Worm (Caenorhabditis elegans) whole organism, midembryonic: ENCODE data around the gene F59E12.9.

Source experiments
- cog-1 ChIP-seq: sonication (generic microtip); optimal IDR thresholded peaks from 2 replicates; lab custom pipeline; 2016; ENCODE audit warnings: missing genetic modification characterization, missing compliant biosample characterization
- ztf-29 ChIP-seq: fragments of 200-800 bp; sonication (Bioruptor generic); IDR thresholded peaks from 2 replicates; pipeline ENCODE4 v1.3.6; 2022; ENCODE audit warnings: missing genetic modification reagents, missing genetic modification characterization, missing compliant biosample characterization

- no peak for TF ChIP-seq cog-1 (tag; lab: Kevin White, UChicago)
- TF ChIP-seq ztf-29 (GFP tag; lab: Robert Waterston, UW): no peak
Measured at ce11 chrII:5619298-5619697, 27.5 kb downstream of the F59E12.9 start, which contains the start of gene dhs-6.
